Fruit fly (Drosophila melanogaster): ENCODE results near the gene CG7135.
A peak's percentile ranks its signal among the peaks of the same experiment; 100 is the strongest.

CG7135 gene

dm6 chrX:18094747-18095352 is 8.6 kb upstream of the CG7135 start (continued):
- TF ChIP-seq Sox14 (GFP tag; optimal IDR thresholded peaks at IDR 0.05) (peak; percentile 4), CG31627 (GFP tag; optimal IDR thresholded peaks at IDR 0.05) (peak; percentile 11), OdsH (GFP tag; optimal IDR thresholded peaks at IDR 0.05) (peak; percentile 65), CG9139 (GFP tag; optimal IDR thresholded peaks at IDR 0.05) (no peak), cyc (GFP tag; optimal IDR thresholded peaks at IDR 0.05) (peak; percentile 19), CG11762 (GFP tag; optimal IDR thresholded peaks at IDR 0.05; ENCODE audit: insufficient read depth) (peak; percentile 7), pdm3 (GFP tag; optimal IDR thresholded peaks at IDR 0.05) (peak; percentile 38), CG11294 (GFP tag; IDR thresholded peaks at IDR 0.05) (0 out of 2 replicates have a peak, but pooled peaks have one; percentile 8), ss (GFP tag; optimal IDR thresholded peaks at IDR 0.05) (no peak), CG4318 (GFP tag; optimal IDR thresholded peaks at IDR 0.05) (peak; percentile 5), CG32006 (GFP tag; optimal IDR thresholded peaks at IDR 0.05) (peak; percentile 72), CG10631 (GFP tag; optimal IDR thresholded peaks at IDR 0.05) (peak; percentile 49), CG34406 (GFP tag; optimal IDR thresholded peaks at IDR 0.05) (peak; percentile 38), CG3032 (tag; optimal IDR thresholded peaks at IDR 0.05) (peak; percentile 49), lz (GFP tag; optimal IDR thresholded peaks at IDR 0.05) (peak; percentile 16), acj6 (GFP tag; optimal IDR thresholded peaks at IDR 0.05) (peak; percentile 52), Hr4 (GFP tag; optimal IDR thresholded peaks at IDR 0.05) (peak; percentile 30), spab (GFP tag; optimal IDR thresholded peaks at IDR 0.05) (peak; percentile 5), CG3919 (GFP tag; optimal IDR thresholded peaks at IDR 0.05) (peak; percentile 53), CG8632 (GFP tag; optimal IDR thresholded peaks at IDR 0.05) (peak; percentile 29)

dm6 chrX:18100146-18100669 is 3.2 kb upstream of the CG7135 start:
- no peak for TF ChIP-seq achi (GFP tag; optimal IDR thresholded peaks at IDR 0.05)
- TF ChIP-seq eg (GFP tag; IDR thresholded peaks at IDR 0.05): 0 out of 3 replicates have a peak, but pooled peaks have one; percentile 25
- TF ChIP-seq lz (GFP tag; optimal IDR thresholded peaks at IDR 0.05): no peak
- peak; percentile 62 for TF ChIP-seq fkh (GFP tag; optimal IDR thresholded peaks at IDR 0.05)
- TF ChIP-seq Eip78C (GFP tag): peak; percentile 75
- peak; percentile 51 for TF ChIP-seq svp (GFP tag)

dm6 chrX:18101098-18101711 is 2.2 kb upstream of the CG7135 start, which contains the start of gene Mvb12:
Mvb12 (minus strand) TSS chrX:18101314.
- no peak for TF ChIP-seq net (GFP tag; optimal IDR thresholded peaks at IDR 0.05)
- TF ChIP-seq Hr39 (GFP tag; optimal IDR thresholded peaks at IDR 0.05): no peak
- peak; percentile 75 for TF ChIP-seq fkh (GFP tag; optimal IDR thresholded peaks at IDR 0.05)
- TF ChIP-seq CG10631 (GFP tag; optimal IDR thresholded peaks at IDR 0.05): no peak
- no peak for TF ChIP-seq spab (GFP tag; optimal IDR thresholded peaks at IDR 0.05)
- no peak for TF ChIP-seq Ets21C (GFP tag; optimal IDR thresholded peaks at IDR 0.05)
- TF ChIP-seq eg (GFP tag; IDR thresholded peaks at IDR 0.05): 0 out of 3 replicates have a peak, but pooled peaks have one; percentile 36
- TF ChIP-seq Eip75B (GFP tag; optimal IDR thresholded peaks at IDR 0.05): peak; percentile 5
- TF ChIP-seq fd59A (GFP tag; optimal IDR thresholded peaks at IDR 0.05): no peak
- peak; percentile 2 for TF ChIP-seq dsx (GFP tag; optimal IDR thresholded peaks at IDR 0.05; ENCODE audit: poor library complexity, severe bottlenecking)
- TF ChIP-seq Sox15 (GFP tag; optimal IDR thresholded peaks at IDR 0.05): no peak
- TF ChIP-seq CG11902 (GFP tag; optimal IDR thresholded peaks at IDR 0.05): no peak
- no peak for TF ChIP-seq Gug (GFP tag; IDR thresholded peaks at IDR 0.05)
- no peak for TF ChIP-seq CG16779 (tag; optimal IDR thresholded peaks at IDR 0.05)
- TF ChIP-seq CG6808 (GFP tag; optimal IDR thresholded peaks at IDR 0.05): no peak
- TF ChIP-seq CG6854 (GFP tag; optimal IDR thresholded peaks at IDR 0.05): peak; percentile 5
- TF ChIP-seq Eip93F (GFP tag; optimal IDR thresholded peaks at IDR 0.05): no peak
- TF ChIP-seq Met (GFP tag; optimal IDR thresholded peaks at IDR 0.05): no peak
- TF ChIP-seq vri (GFP tag; optimal IDR thresholded peaks at IDR 0.05): no peak
- TF ChIP-seq Sox102F (GFP tag; optimal IDR thresholded peaks at IDR 0.05): peak; percentile 24
- no peak for TF ChIP-seq topi (GFP tag; optimal IDR thresholded peaks at IDR 0.05)

Measured in whole organism, prepupa.